Worm (Caenorhabditis elegans) whole organism, late embryonic: ENCODE measurements around the gene ccar-1.

Experiments
- C38D4.7 ChIP-seq: fragments of 200-800 bp; sonication (Bioruptor generic); optimal IDR thresholded peaks from 2 replicates; lab custom pipeline; 2018; ENCODE audit warnings: mild to moderate bottlenecking, missing genetic modification characterization, moderate library complexity, missing compliant biosample characterization
- F13H6.1 ChIP-seq: sonication (generic microtip); optimal IDR thresholded peaks from 2 replicates; lab custom pipeline; 2016; ENCODE audit warnings: missing genetic modification characterization, missing compliant biosample characterization
- K09A11.1 ChIP-seq: sonication (generic microtip); optimal IDR thresholded peaks from 2 replicates; lab custom pipeline; 2017; ENCODE audit warnings: antibody characterized with exemption, mild to moderate bottlenecking, missing genetic modification characterization, missing compliant biosample characterization; ENCODE audit not compliant: insufficient read depth
- ahr-1 ChIP-seq: sonication (generic microtip); optimal IDR thresholded peaks from 2 replicates; lab custom pipeline; 2016; ENCODE audit warnings: missing genetic modification characterization, missing compliant biosample characterization
- ama-1 ChIP-seq: fragments of 150-350 bp; optimal IDR thresholded peaks from 2 replicates; lab custom pipeline; 2014
- ceh-14 ChIP-seq: sonication (generic microtip); optimal IDR thresholded peaks from 2 replicates; lab custom pipeline; 2016; ENCODE audit warnings: missing genotype, missing genetic modification characterization, missing compliant biosample characterization
- ceh-31 ChIP-seq: sonication (generic microtip); optimal IDR thresholded peaks from 2 replicates; lab custom pipeline; 2016; ENCODE audit warnings: missing genetic modification characterization, missing compliant biosample characterization
- ceh-34 ChIP-seq: sonication (generic microtip); optimal IDR thresholded peaks from 2 replicates; lab custom pipeline; 2016; ENCODE audit warnings: mild to moderate bottlenecking, missing genetic modification characterization, missing compliant biosample characterization
- ceh-45 ChIP-seq: fragments of 200-800 bp; sonication (Bioruptor generic); IDR thresholded peaks from 2 replicates; pipeline ENCODE4 v1.3.6; 2022; ENCODE audit warnings: missing genetic modification reagents, missing genetic modification characterization, missing compliant biosample characterization
- ceh-48 ChIP-seq: sonication (generic microtip); optimal IDR thresholded peaks from 2 replicates; lab custom pipeline; 2016; ENCODE audit warnings: missing genetic modification characterization, inconsistent platforms, missing compliant biosample characterization
- ceh-6 ChIP-seq: fragments of 200-800 bp; sonication (Bioruptor generic); optimal IDR thresholded peaks from 2 replicates; lab custom pipeline; 2018; ENCODE audit warnings: mild to moderate bottlenecking, missing genetic modification characterization, missing compliant biosample characterization
- che-1 ChIP-seq: sonication (generic microtip); optimal IDR thresholded peaks from 2 replicates; lab custom pipeline; 2016; ENCODE audit warnings: mild to moderate bottlenecking, missing genetic modification characterization, missing compliant biosample characterization
- dve-1 ChIP-seq: sonication (generic microtip); optimal IDR thresholded peaks from 2 replicates; lab custom pipeline; 2017; ENCODE audit warnings: antibody characterized with exemption, mild to moderate bottlenecking, missing genetic modification characterization, missing compliant biosample characterization
- eyg-1 ChIP-seq: sonication (generic microtip); optimal IDR thresholded peaks from 2 replicates; lab custom pipeline; 2016; ENCODE audit warnings: missing genotype, missing genetic modification characterization, missing compliant biosample characterization
- fkh-10 ChIP-seq: fragments of 150-350 bp; optimal IDR thresholded peaks from 2 replicates; lab custom pipeline; 2014; ENCODE audit warnings: missing biosample characterization, missing genetic modification reagents, missing genetic modification characterization
- hlh-13 ChIP-seq: fragments of 200-800 bp; sonication (Bioruptor generic); optimal IDR thresholded peaks from 2 replicates; lab custom pipeline; 2018; ENCODE audit warnings: mild to moderate bottlenecking, missing genetic modification characterization, missing compliant biosample characterization
- hlh-15 ChIP-seq: sonication (generic microtip); optimal IDR thresholded peaks from 2 replicates; lab custom pipeline; 2016; ENCODE audit warnings: missing genetic modification characterization, missing compliant biosample characterization
- hlh-30 ChIP-seq: sonication (generic microtip); optimal IDR thresholded peaks from 2 replicates; lab custom pipeline; 2017; ENCODE audit warnings: antibody characterized with exemption, missing genetic modification characterization, missing compliant biosample characterization; ENCODE audit not compliant: insufficient read depth
- hlh-6 ChIP-seq: sonication (generic microtip); optimal IDR thresholded peaks from 2 replicates; lab custom pipeline; 2016; ENCODE audit warnings: missing genotype, missing genetic modification characterization, missing compliant biosample characterization
- hlh-8 ChIP-seq: sonication (generic microtip); optimal IDR thresholded peaks from 2 replicates; lab custom pipeline; 2016; ENCODE audit warnings: missing genotype, missing genetic modification characterization, missing compliant biosample characterization
- lim-6 ChIP-seq: sonication (generic microtip); optimal IDR thresholded peaks from 2 replicates; lab custom pipeline; 2016; ENCODE audit warnings: missing genetic modification characterization, missing compliant biosample characterization
- lin-11 ChIP-seq: fragments of 200-800 bp; sonication (Bioruptor generic); optimal IDR thresholded peaks from 2 replicates; lab custom pipeline; 2018; ENCODE audit warnings: mild to moderate bottlenecking, missing genetic modification characterization, missing compliant biosample characterization
- nhr-11 ChIP-seq: fragments of 150-350 bp; optimal IDR thresholded peaks from 2 replicates; lab custom pipeline; 2014; ENCODE audit warnings: missing biosample characterization, missing genetic modification characterization
- npax-4 ChIP-seq: sonication (generic microtip); optimal IDR thresholded peaks from 2 replicates; lab custom pipeline; 2016; ENCODE audit warnings: missing genetic modification characterization, missing compliant biosample characterization
- odd-2 ChIP-seq: sonication (generic microtip); optimal IDR thresholded peaks from 2 replicates; lab custom pipeline; 2017; ENCODE audit warnings: antibody characterized with exemption, mild to moderate bottlenecking, missing genetic modification characterization, missing compliant biosample characterization
- pat-9 ChIP-seq: fragments of 200-800 bp; sonication (Bioruptor generic); optimal IDR thresholded peaks from 2 replicates; lab custom pipeline; 2018; ENCODE audit warnings: mild to moderate bottlenecking, missing genetic modification characterization, moderate library complexity, missing compliant biosample characterization
- pha-2 ChIP-seq: sonication (generic microtip); optimal IDR thresholded peaks from 2 replicates; lab custom pipeline; 2017; ENCODE audit warnings: mild to moderate bottlenecking, missing genetic modification characterization, missing compliant biosample characterization
- pha-4 ChIP-seq: fragments of 150-350 bp; optimal IDR thresholded peaks from 2 replicates; lab custom pipeline; 2018; ENCODE audit warnings: missing biosample characterization, missing genetic modification reagents, missing genetic modification characterization
- pqm-1 ChIP-seq: sonication (generic microtip); optimal IDR thresholded peaks from 2 replicates; lab custom pipeline; 2016; ENCODE audit warnings: missing genetic modification characterization, missing compliant biosample characterization
- ref-2 ChIP-seq: sonication (generic microtip); optimal IDR thresholded peaks from 2 replicates; lab custom pipeline; 2016; ENCODE audit warnings: missing genetic modification characterization, missing compliant biosample characterization
- rnt-1 ChIP-seq: sonication (generic microtip); optimal IDR thresholded peaks from 2 replicates; lab custom pipeline; 2016; ENCODE audit warnings: missing genetic modification characterization, missing compliant biosample characterization
- sdc-2 ChIP-seq: sonication (generic microtip); optimal IDR thresholded peaks from 2 replicates; lab custom pipeline; 2016; ENCODE audit warnings: missing genotype, missing genetic modification characterization, missing compliant biosample characterization
- sox-4 ChIP-seq: sonication (generic microtip); optimal IDR thresholded peaks from 2 replicates; lab custom pipeline; 2017; ENCODE audit warnings: mild to moderate bottlenecking, missing genetic modification characterization, inconsistent platforms, missing compliant biosample characterization
- ztf-16 ChIP-seq: sonication (generic microtip); optimal IDR thresholded peaks from 2 replicates; lab custom pipeline; 2017; ENCODE audit warnings: missing genetic modification characterization, missing compliant biosample characterization

ccar-1 gene

DNA sequence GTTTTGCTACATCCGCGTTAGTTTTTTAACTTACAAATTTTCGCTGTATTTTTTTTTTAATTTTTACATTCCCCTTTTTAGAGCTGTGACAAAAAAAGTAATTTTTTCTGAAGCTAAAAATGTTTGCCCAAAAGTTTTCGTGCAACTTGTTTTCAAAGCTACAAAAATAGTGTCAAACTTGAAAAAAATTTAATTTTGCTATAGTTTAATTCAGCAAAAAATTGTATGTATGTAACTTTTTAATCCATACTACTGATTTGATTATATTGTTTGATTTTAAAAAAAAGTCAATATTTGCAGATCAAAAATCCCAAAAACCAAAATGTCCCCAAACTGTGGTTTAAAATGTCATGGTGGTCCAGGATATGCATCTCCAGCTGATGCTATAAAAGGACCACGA, 20.4 kb upstream of the ccar-1 start, which contains the start of gene semo-1:
Gene semo-1 (plus strand): TSS at position 301 of the 400 bp plus-strand sequence.
- TF ChIP-seq fkh-10 (GFP tag; lab: Kevin White, UChicago) (no peak), ceh-48 (no peak), hlh-13 (no peak), pqm-1 (tag; lab: Kevin White, UChicago) (no peak), sdc-2 (tag; lab: Kevin White, UChicago) (no peak), che-1 (tag; lab: Kevin White, UChicago) (no peak), hlh-8 (tag; lab: Kevin White, UChicago) (no peak), K09A11.1 (no peak), hlh-30 (no peak), F13H6.1 (tag; lab: Kevin White, UChicago) (no peak), hlh-15 (no peak), npax-4 (tag; lab: Kevin White, UChicago) (no peak)
- TF ChIP-seq, all 69 proteins: peak for 0

DNA sequence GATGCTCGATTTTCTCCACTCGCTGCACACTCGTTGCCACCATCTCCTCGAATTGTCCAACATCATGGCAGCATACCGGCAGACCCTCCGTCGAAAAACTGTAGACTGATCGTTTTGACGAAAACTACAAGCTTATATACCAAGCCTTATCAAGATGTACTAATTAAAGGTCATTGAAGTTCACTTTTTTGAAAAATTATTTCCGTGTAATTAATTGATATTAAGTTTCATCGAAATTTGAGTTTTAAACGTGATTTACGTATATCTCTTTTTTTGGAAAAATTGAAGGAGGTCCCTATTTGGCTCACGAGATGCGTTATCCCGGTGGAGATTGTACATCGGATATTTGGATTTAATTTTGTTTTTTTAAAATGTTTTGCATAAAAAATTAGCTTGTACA, 10.7 kb upstream of the ccar-1 start, which contains the start of gene Y37A1B.4:
Gene Y37A1B.4 (minus strand): TSS at position 101 of the 400 bp plus-strand sequence.
- TF ChIP-seq ceh-6 (GFP tag; lab: Kevin White, UChicago) (no peak), npax-4 (tag; lab: Kevin White, UChicago) (no peak), ceh-45 (GFP tag; lab: Robert Waterston, UW) (no peak), che-1 (tag; lab: Kevin White, UChicago) (no peak), ceh-31 (tag; lab: Kevin White, UChicago) (no peak), ahr-1 (no peak), ztf-16 (tag; lab: Kevin White, UChicago) (no peak), lin-11 (tag; lab: Kevin White, UChicago) (no peak), eyg-1 (tag; lab: Kevin White, UChicago) (no peak), dve-1 (tag; lab: Kevin White, UChicago) (no peak), pat-9 (tag; lab: Kevin White, UChicago) (no peak), ama-1 (lab: Kevin White, UChicago) (no peak), rnt-1 (tag; lab: Kevin White, UChicago) (no peak), lim-6 (tag; lab: Kevin White, UChicago) (no peak)
- TF ChIP-seq, all 69 proteins: peak for 0

DNA sequence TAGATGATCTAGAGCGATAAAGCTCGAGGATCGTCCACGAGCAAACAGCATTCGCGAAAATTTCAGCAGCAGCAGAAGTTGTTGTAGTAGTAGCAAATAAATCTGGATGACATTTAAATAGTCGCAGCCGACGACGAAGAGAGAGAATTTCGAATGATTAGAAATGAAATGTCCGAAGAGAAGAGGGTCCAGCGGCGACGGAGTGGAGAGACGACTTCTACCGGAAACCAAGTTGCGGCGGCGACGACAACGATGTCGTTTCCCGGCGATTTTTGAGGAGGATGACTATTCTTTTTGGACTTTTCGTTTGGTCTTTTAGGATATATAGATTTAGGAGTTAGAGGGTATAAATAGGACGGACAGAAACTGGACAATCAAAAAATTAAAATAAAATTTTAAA, 4.9 kb upstream of the ccar-1 start:
- TF ChIP-seq odd-2 (tag; lab: Kevin White, UChicago) (no peak), C38D4.7 (GFP tag; lab: Kevin White, UChicago) (no peak), ama-1 (lab: Kevin White, UChicago) (no peak), ref-2 (tag; lab: Kevin White, UChicago) (no peak), nhr-11 (tag; lab: Kevin White, UChicago) (no peak), hlh-6 (tag; lab: Kevin White, UChicago) (no peak), lim-6 (tag; lab: Kevin White, UChicago) (no peak), ceh-48 (no peak), pha-4 (tag; lab: Kevin White, UChicago) (no peak), F13H6.1 (tag; lab: Kevin White, UChicago) (no peak), npax-4 (tag; lab: Kevin White, UChicago) (no peak), ceh-14 (no peak), pha-2 (tag; lab: Kevin White, UChicago) (no peak)

DNA sequence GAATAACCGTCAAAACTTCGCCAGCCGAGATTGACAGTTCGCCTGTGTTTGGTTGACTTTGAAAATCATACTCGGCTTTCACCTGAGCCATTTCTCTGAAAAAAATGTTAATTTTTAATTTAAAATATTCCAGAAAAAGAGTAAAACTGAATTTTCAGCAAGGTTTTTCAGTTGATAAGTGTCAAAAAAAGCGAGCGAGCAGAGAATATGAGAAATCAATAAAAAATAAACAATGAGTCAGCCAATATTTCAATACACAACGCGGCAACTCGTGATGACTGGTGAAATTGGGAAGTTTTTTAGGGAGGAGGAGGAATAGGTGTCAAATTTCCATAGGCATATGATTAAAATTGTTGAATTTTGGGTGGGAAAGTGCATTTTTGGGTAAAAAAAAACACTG, 1.6 kb upstream of the ccar-1 start, which contains the start of gene lst-4:
Gene lst-4 (minus strand): TSS at position 101 of the 400 bp plus-strand sequence.
- TF ChIP-seq ceh-34 (tag; lab: Kevin White, UChicago) = peak; percentile 14
- TF ChIP-seq sox-4 (tag; lab: Kevin White, UChicago) = no peak
- no peak for TF ChIP-seq lin-11 (tag; lab: Kevin White, UChicago)
